Fruit fly (Drosophila melanogaster) whole organism, prepupa: ENCODE results near the gene CG13398.

Experiments used
- CG1621 ChIP-seq: fragments of 200-800 bp; sonication (Bioruptor generic); optimal IDR thresholded peaks from 3 replicates; lab custom pipeline; 2018; ENCODE audit warnings: missing biosample characterization, mild to moderate bottlenecking, missing genetic modification characterization
- CG3919 ChIP-seq: fragments of 200-800 bp; sonication (Bioruptor generic); optimal IDR thresholded peaks from 3 replicates; lab custom pipeline; 2016; ENCODE audit warnings: missing biosample characterization, missing genetic modification characterization
- CG4318 ChIP-seq: fragments of 200-800 bp; sonication (Bioruptor generic); optimal IDR thresholded peaks from 3 replicates; lab custom pipeline; 2017; ENCODE audit warnings: missing biosample characterization, mild to moderate bottlenecking, missing genetic modification characterization
- CG6792 ChIP-seq: fragments of 200-800 bp; sonication (Bioruptor generic); optimal IDR thresholded peaks from 3 replicates; lab custom pipeline; 2016; ENCODE audit warnings: missing biosample characterization, missing genetic modification characterization
- CG6854 ChIP-seq: fragments of 200-800 bp; sonication (Bioruptor generic); optimal IDR thresholded peaks from 2 replicates; lab custom pipeline; 2017; ENCODE audit warnings: missing biosample characterization, mild to moderate bottlenecking, missing genetic modification characterization
- CG8319 ChIP-seq: fragments of 200-800 bp; sonication (Bioruptor generic); optimal IDR thresholded peaks from 3 replicates; lab custom pipeline; 2016; ENCODE audit warnings: missing biosample characterization, missing genetic modification characterization
- Eip75B ChIP-seq: fragments of 200-800 bp; sonication (Bioruptor generic); optimal IDR thresholded peaks from 3 replicates; lab custom pipeline; 2016; ENCODE audit warnings: missing biosample characterization, missing genetic modification characterization
- Hr38 ChIP-seq: sonication (Bioruptor generic); optimal IDR thresholded peaks from 2 replicates; lab custom pipeline; 2016; ENCODE audit warnings: missing biosample characterization, missing genetic modification characterization
- Lpt ChIP-seq: fragments of 200-800 bp; sonication (Bioruptor generic); optimal IDR thresholded peaks from 3 replicates; lab custom pipeline; 2016; ENCODE audit warnings: missing biosample characterization, missing genetic modification characterization
- acj6 ChIP-seq: fragments of 200-800 bp; sonication (Bioruptor generic); optimal IDR thresholded peaks from 3 replicates; lab custom pipeline; 2016; ENCODE audit warnings: missing biosample characterization, missing genetic modification characterization
- net ChIP-seq: fragments of 200-800 bp; sonication (Bioruptor generic); optimal IDR thresholded peaks from 3 replicates; lab custom pipeline; 2016; ENCODE audit warnings: missing biosample characterization, missing genetic modification characterization
- ss ChIP-seq, 2 experiments: fragments of 200-800 bp; sonication (Bioruptor generic); optimal IDR thresholded peaks; 2 replicates in 1 of 2; 3 replicates in 1 of 2; lab custom pipeline; 2017 to 2018; ENCODE audit warnings: mild to moderate bottlenecking in 2 of 2, missing biosample characterization in 2 of 2, missing genetic modification characterization in 2 of 2, moderate library complexity in 1 of 2

dm6 chr2L:8371354-8371937 is 43.6 kb downstream of the CG13398 start:
- TF ChIP-seq CG4318 = no peak
- TF ChIP-seq acj6 (GFP tag; lab: Kevin White, UChicago) = peak; percentile 40
- no peak for TF ChIP-seq CG3919
- TF ChIP-seq Lpt (GFP tag; lab: Kevin White, UChicago) = no peak
- TF ChIP-seq Hr38 (GFP tag; lab: Kevin White, UChicago) = no peak
- no peak for TF ChIP-seq Eip75B (GFP tag; lab: Kevin White, UChicago)
- TF ChIP-seq CG1621 (tag; lab: Kevin White, UChicago) = no peak
- no peak for TF ChIP-seq ss (GFP tag; optimal IDR thresholded peaks at IDR 0.05; lab: Kevin White, UChicago)
- no peak for TF ChIP-seq CG8319 (GFP tag; lab: Kevin White, UChicago)
- no peak for TF ChIP-seq net
- TF ChIP-seq CG6854 (GFP tag; lab: Kevin White, UChicago) = no peak
- no peak for TF ChIP-seq CG6792 (GFP tag; lab: Kevin White, UChicago)
